Worm (Caenorhabditis elegans): Measurements from ENCODE around the gene C01G10.14.

The C01G10.14 gene

ce11 chrV:15058965-15059364, 46.8 kb downstream of the C01G10.14 start:
- TF ChIP-seq grh-1 (GFP tag; IDR thresholded peaks at IDR 0.05) (0 out of 2 replicates have a peak, but pooled peaks have one; percentile 2), snpc-4 (tag; optimal IDR thresholded peaks at IDR 0.05) (no peak), nhr-76 (tag; optimal IDR thresholded peaks at IDR 0.05) (no peak), aha-1 (tag; optimal IDR thresholded peaks at IDR 0.05) (no peak), efl-1 (optimal IDR thresholded peaks at IDR 0.05) (no peak), efl-1 (GFP tag; optimal IDR thresholded peaks at IDR 0.05 in 1 of 2) (peak in 1 of 2 experiments; percentile 87)

- TF ChIP-seq isw-1 (GFP tag; IDR thresholded peaks at IDR 0.05), result no peak
- TF ChIP-seq nhr-85 (tag), result peak; percentile 34
- no peak for TF ChIP-seq aly-2 (tag; optimal IDR thresholded peaks at IDR 0.05)
- TF ChIP-seq irx-1 (tag; optimal IDR thresholded peaks at IDR 0.05), result no peak
- TF ChIP-seq snu-23 (GFP tag; optimal IDR thresholded peaks at IDR 0.05), result no peak
- no peak for TF ChIP-seq C16A3.4 (tag; optimal IDR thresholded peaks at IDR 0.05)
- TF ChIP-seq nhr-47 (tag; optimal IDR thresholded peaks at IDR 0.05), result no peak
- TF ChIP-seq hlh-4 (tag; optimal IDR thresholded peaks at IDR 0.05), result no peak
Observed at ce11 chrV:15058423-15058822, 47.3 kb downstream of the C01G10.14 start.

ce11 chrV:15057724-15058123, 48.0 kb downstream of the C01G10.14 start:
- TF ChIP-seq elt-3 (tag; optimal IDR thresholded peaks at IDR 0.05) (no peak), hlh-17 (GFP tag; optimal IDR thresholded peaks at IDR 0.05; ENCODE audit: borderline replicate concordance) (no peak), efl-3 (GFP tag; optimal IDR thresholded peaks at IDR 0.05) (no peak), isw-1 (GFP tag; IDR thresholded peaks at IDR 0.05) (no peak), unc-130 (tag; optimal IDR thresholded peaks at IDR 0.05) (no peak), hpl-2 (GFP tag; optimal IDR thresholded peaks at IDR 0.05) (no peak), snpc-4 (tag; optimal IDR thresholded peaks at IDR 0.05) (no peak), nhr-84 (tag; optimal IDR thresholded peaks at IDR 0.05) (no peak), unc-98 (GFP tag; IDR thresholded peaks at IDR 0.05) (no peak), fkh-4 (tag; optimal IDR thresholded peaks at IDR 0.05; ENCODE audit: borderline replicate concordance) (no peak), nhr-85 (tag) (no peak), blmp-1 (tag; optimal IDR thresholded peaks at IDR 0.05) (no peak), ztf-11 (tag; optimal IDR thresholded peaks at IDR 0.05) (no peak), C16A3.4 (tag; optimal IDR thresholded peaks at IDR 0.05) (no peak), fos-1 (tag; optimal IDR thresholded peaks at IDR 0.05) (no peak), nhr-90 (tag; optimal IDR thresholded peaks at IDR 0.05; ENCODE audit: poor library complexity) (no peak), lsy-2 (tag; optimal IDR thresholded peaks at IDR 0.05) (no peak)

ce11 chrV:15056346-15056839, 49.4 kb downstream of the C01G10.14 start:
- no peak for TF ChIP-seq ceh-63 (GFP tag; optimal IDR thresholded peaks at IDR 0.05)

ce11 chrV:15055873-15056272, 49.9 kb downstream of the C01G10.14 start, which contains the start of gene C25D7.16:
Gene C25D7.16 (plus strand): TSS chrV:15056173.
- TF ChIP-seq efl-1 (optimal IDR thresholded peaks at IDR 0.05) (no peak), efl-1 (GFP tag; optimal IDR thresholded peaks at IDR 0.05 in 1 of 2) (peak in 1 of 2 experiments; percentile 49), snpc-4 (tag; optimal IDR thresholded peaks at IDR 0.05) (no peak)
